Worm (Caenorhabditis elegans): ENCODE results near the gene nhr-288.

ce11 chrV:18337643-18338042, 44.8 kb downstream of the nhr-288 start:
- TF ChIP-seq F13C5.2 (tag; optimal IDR thresholded peaks at IDR 0.05) (no peak), ama-1 (optimal IDR thresholded peaks at IDR 0.05) (no peak), scrt-1 (GFP tag; IDR thresholded peaks at IDR 0.05) (no peak), ceh-36 (tag; optimal IDR thresholded peaks at IDR 0.05) (no peak), tbx-37 (GFP tag; conservative IDR thresholded peaks at IDR 0.05) (no peak), tra-4 (tag; optimal IDR thresholded peaks at IDR 0.05) (no peak), hmbx-1 (tag; optimal IDR thresholded peaks at IDR 0.05) (no peak), B0310.2 (tag; optimal IDR thresholded peaks at IDR 0.05) (no peak), flt-1 (GFP tag; IDR thresholded peaks at IDR 0.05) (no peak), sea-1 (GFP tag; conservative IDR thresholded peaks at IDR 0.05) (no peak)
